Fruit fly (Drosophila melanogaster) whole organism, embryonic: ENCODE results near the gene Gorab.

Experiments
- B-H2 ChIP-seq: fragments of 200-800 bp; sonication (Bioruptor generic); optimal IDR thresholded peaks from 2 replicates; lab custom pipeline; 2018; ENCODE audit warnings: missing biosample characterization, mild to moderate bottlenecking, missing genetic modification characterization
- C15 ChIP-seq: fragments of 200-800 bp; sonication (Bioruptor generic); IDR thresholded peaks from 3 replicates; pipeline ENCODE4 v1.3.6; 2022; ENCODE audit warnings: missing biosample characterization, missing genetic modification characterization
- CG10147 ChIP-seq: fragments of 200-800 bp; sonication (Bioruptor generic); optimal IDR thresholded peaks from 2 replicates; lab custom pipeline; 2019; ENCODE audit warnings: missing biosample characterization, mild to moderate bottlenecking, missing genetic modification characterization, moderate library complexity
- CG10959 ChIP-seq: fragments of 200-800 bp; sonication (Bioruptor generic); IDR thresholded peaks from 2 replicates; pipeline ENCODE4 v1.3.6; 2022; ENCODE audit warnings: missing biosample characterization, missing genetic modification characterization
- CG11504 ChIP-seq: fragments of 200-800 bp; sonication (Bioruptor generic); optimal IDR thresholded peaks from 3 replicates; lab custom pipeline; 2019; ENCODE audit warnings: missing biosample characterization, mild to moderate bottlenecking, missing genetic modification characterization, moderate library complexity
- CG12155 ChIP-seq: fragments of 200-800 bp; sonication (Bioruptor generic); optimal IDR thresholded peaks from 3 replicates; lab custom pipeline; 2016; ENCODE audit warnings: missing biosample characterization, missing genetic modification characterization
- CG12219 ChIP-seq: fragments of 200-800 bp; sonication (Bioruptor generic); optimal IDR thresholded peaks from 3 replicates; lab custom pipeline; 2018; ENCODE audit warnings: missing biosample characterization, mild to moderate bottlenecking, missing genetic modification characterization
- CG12659 ChIP-seq: fragments of 200-800 bp; sonication (Bioruptor generic); optimal IDR thresholded peaks from 3 replicates; lab custom pipeline; 2017; ENCODE audit warnings: mild to moderate bottlenecking, missing biosample characterization, missing genetic modification reagents, missing genetic modification characterization
- CG15696 ChIP-seq: fragments of 200-800 bp; sonication (Bioruptor generic); optimal IDR thresholded peaks from 2 replicates; lab custom pipeline; 2019; ENCODE audit warnings: missing biosample characterization, mild to moderate bottlenecking, missing genetic modification characterization, moderate library complexity
- CG1603 ChIP-seq: fragments of 200-800 bp; sonication (Bioruptor generic); optimal IDR thresholded peaks from 2 replicates; lab custom pipeline; 2019; ENCODE audit warnings: missing biosample characterization, mild to moderate bottlenecking, missing genetic modification characterization, moderate library complexity
- CG17361 ChIP-seq: fragments of 200-800 bp; sonication (Bioruptor generic); IDR thresholded peaks from 3 replicates; pipeline ENCODE4 v1.3.6; 2022; ENCODE audit warnings: missing biosample characterization, missing genetic modification characterization
- CG18476 ChIP-seq: fragments of 200-800 bp; sonication (Bioruptor generic); optimal IDR thresholded peaks from 2 replicates; lab custom pipeline; 2016; ENCODE audit warnings: missing biosample characterization, mild to moderate bottlenecking, missing genetic modification characterization
- CG33213 ChIP-seq: fragments of 200-800 bp; sonication (Bioruptor generic); optimal IDR thresholded peaks from 3 replicates; lab custom pipeline; 2016; ENCODE audit warnings: missing biosample characterization, missing genetic modification characterization
- CG34224 ChIP-seq: fragments of 200-800 bp; sonication (Bioruptor generic); IDR thresholded peaks from 3 replicates; pipeline ENCODE4 v1.3.6; 2022; ENCODE audit warnings: missing biosample characterization, missing genetic modification characterization; ENCODE audit not compliant: partially characterized antibody
- CG4617 ChIP-seq: fragments of 200-800 bp; sonication (Bioruptor generic); optimal IDR thresholded peaks from 3 replicates; lab custom pipeline; 2016; ENCODE audit warnings: missing biosample characterization, missing genetic modification characterization, borderline replicate concordance
- CG4707 ChIP-seq: fragments of 200-800 bp; sonication (Bioruptor generic); optimal IDR thresholded peaks from 2 replicates; lab custom pipeline; 2018; ENCODE audit warnings: missing biosample characterization, mild to moderate bottlenecking, missing genetic modification characterization, moderate library complexity
- CG6654 ChIP-seq: fragments of 200-800 bp; sonication (Bioruptor generic); optimal IDR thresholded peaks from 2 replicates; lab custom pipeline; 2017; ENCODE audit warnings: missing biosample characterization, mild to moderate bottlenecking, missing genetic modification characterization
- CG6765 ChIP-seq: fragments of 200-800 bp; sonication (Bioruptor generic); optimal IDR thresholded peaks from 3 replicates; lab custom pipeline; 2017; ENCODE audit warnings: missing biosample characterization, mild to moderate bottlenecking, missing genetic modification characterization
- CG6854 ChIP-seq: fragments of 200-800 bp; sonication (Bioruptor generic); optimal IDR thresholded peaks from 3 replicates; lab custom pipeline; 2017; ENCODE audit warnings: missing biosample characterization, mild to moderate bottlenecking, missing genetic modification characterization
- CG9215 ChIP-seq: fragments of 200-800 bp; sonication (Bioruptor generic); IDR thresholded peaks from 2 replicates; pipeline ENCODE4 v1.3.6; 2022; ENCODE audit warnings: missing biosample characterization, missing genetic modification characterization
- CG9797 ChIP-seq: fragments of 200-800 bp; sonication (Bioruptor generic); optimal IDR thresholded peaks from 3 replicates; lab custom pipeline; 2018; ENCODE audit warnings: missing biosample characterization, mild to moderate bottlenecking, missing genetic modification characterization
- Camta ChIP-seq: fragments of 200-800 bp; sonication (Bioruptor generic); optimal IDR thresholded peaks from 2 replicates; lab custom pipeline; 2016; ENCODE audit warnings: missing biosample characterization, missing genetic modification characterization
- Chrac-16 ChIP-seq: fragments of 200-800 bp; sonication (Bioruptor generic); optimal IDR thresholded peaks from 3 replicates; lab custom pipeline; 2016; ENCODE audit warnings: missing biosample characterization, missing genetic modification characterization
- Dad ChIP-seq: fragments of 200-800 bp; sonication (Bioruptor generic); optimal IDR thresholded peaks from 3 replicates; lab custom pipeline; 2016; ENCODE audit warnings: missing biosample characterization, missing genetic modification characterization
- HLH4C ChIP-seq: fragments of 200-800 bp; sonication (Bioruptor generic); IDR thresholded peaks from 3 replicates; pipeline ENCODE4 v1.3.6; 2022; ENCODE audit warnings: missing biosample characterization, missing genetic modification characterization; ENCODE audit not compliant: partially characterized antibody
- Lim3 ChIP-seq: fragments of 200-800 bp; sonication (Bioruptor generic); IDR thresholded peaks from 2 replicates; pipeline ENCODE4 v1.3.6; 2022; ENCODE audit warnings: missing biosample characterization, missing genetic modification characterization
- Mrtf ChIP-seq: fragments of 200-800 bp; sonication (Bioruptor generic); IDR thresholded peaks from 3 replicates; pipeline ENCODE4 v1.3.6; 2022; ENCODE audit warnings: missing biosample characterization, missing genetic modification characterization
- NC2β ChIP-seq: fragments of 200-800 bp; sonication (Bioruptor generic); optimal IDR thresholded peaks from 2 replicates; lab custom pipeline; 2016; ENCODE audit warnings: missing biosample characterization, missing genetic modification characterization
- Nf-YA ChIP-seq: fragments of 200-800 bp; sonication (Bioruptor generic); IDR thresholded peaks from 2 replicates; pipeline ENCODE4 v1.3.6; 2022; ENCODE audit warnings: missing biosample characterization, missing genetic modification characterization
- Pdp1 ChIP-seq, 2 experiments: fragments of 200-800 bp; sonication (Bioruptor generic); optimal IDR thresholded peaks; 3 replicates each; lab custom pipeline; 2016; ENCODE audit warnings: missing biosample characterization in 2 of 2, missing genetic modification characterization in 2 of 2, mild to moderate bottlenecking in 1 of 2, moderate library complexity in 1 of 2
- TFAM ChIP-seq: fragments of 200-800 bp; sonication (Bioruptor generic); optimal IDR thresholded peaks from 2 replicates; lab custom pipeline; 2017; ENCODE audit warnings: missing biosample characterization, missing genetic modification characterization, inconsistent platforms
- ase ChIP-seq: fragments of 200-800 bp; sonication (Bioruptor generic); IDR thresholded peaks from 3 replicates; pipeline ENCODE4 v1.3.6; 2022; ENCODE audit warnings: missing biosample characterization, missing genetic modification characterization
- chm ChIP-seq: fragments of 200-800 bp; sonication (Bioruptor generic); IDR thresholded peaks from 2 replicates; pipeline ENCODE4 v1.3.6; 2022; ENCODE audit warnings: missing biosample characterization, missing genetic modification characterization
- croc ChIP-seq: fragments of 200-800 bp; sonication (Bioruptor generic); conservative IDR thresholded peaks from 3 replicates; pipeline ENCODE4 v1.3.6; 2022; ENCODE audit warnings: missing biosample characterization, missing genetic modification characterization
- ems ChIP-seq: fragments of 200-800 bp; sonication (Bioruptor generic); optimal IDR thresholded peaks from 3 replicates; lab custom pipeline; 2016; ENCODE audit warnings: missing biosample characterization, missing genetic modification characterization
- exex ChIP-seq: fragments of 200-800 bp; sonication (Bioruptor generic); optimal IDR thresholded peaks from 4 replicates; lab custom pipeline; 2018; ENCODE audit warnings: missing biosample characterization, mild to moderate bottlenecking, missing genetic modification characterization, moderate library complexity
- ftz-f1 ChIP-seq: fragments of 200-800 bp; sonication (Bioruptor generic); optimal IDR thresholded peaks from 2 replicates; lab custom pipeline; 2016; ENCODE audit warnings: missing biosample characterization, missing genetic modification characterization
- gfzf ChIP-seq: fragments of 200-800 bp; sonication (Bioruptor generic); optimal IDR thresholded peaks from 2 replicates; lab custom pipeline; 2016; ENCODE audit warnings: missing biosample characterization, mild to moderate bottlenecking, missing genetic modification characterization, moderate library complexity
- gro ChIP-seq: fragments of 200-800 bp; sonication (Bioruptor generic); optimal IDR thresholded peaks from 2 replicates; lab custom pipeline; 2016; ENCODE audit warnings: missing biosample characterization, missing genetic modification characterization
- insv ChIP-seq, 2 experiments: fragments of 200-800 bp; sonication (Bioruptor generic); optimal IDR thresholded peaks; 3 replicates each; lab custom pipeline; 2016 to 2018; ENCODE audit warnings: missing biosample characterization in 2 of 2, missing genetic modification characterization in 2 of 2
- kay ChIP-seq: fragments of 200-800 bp; sonication (Bioruptor generic); optimal IDR thresholded peaks from 2 replicates; lab custom pipeline; 2016; ENCODE audit warnings: missing biosample characterization, missing genetic modification characterization
- nom ChIP-seq: fragments of 200-800 bp; sonication (Bioruptor generic); optimal IDR thresholded peaks from 2 replicates; lab custom pipeline; 2017; ENCODE audit warnings: missing biosample characterization, missing genetic modification characterization, mild to moderate bottlenecking, moderate library complexity, missing genetic modification reagents
- onecut ChIP-seq: fragments of 200-800 bp; sonication (Bioruptor generic); IDR thresholded peaks from 2 replicates; pipeline ENCODE4 v1.3.6; 2022; ENCODE audit warnings: missing biosample characterization, missing genetic modification characterization
- otp ChIP-seq: fragments of 200-800 bp; sonication (Bioruptor generic); IDR thresholded peaks from 3 replicates; pipeline ENCODE4, ENCODE4 v1.3.6; 2022; ENCODE audit warnings: missing biosample characterization, missing genetic modification characterization
- tgo ChIP-seq: fragments of 200-800 bp; sonication (Bioruptor generic); IDR thresholded peaks from 3 replicates; pipeline ENCODE4 v1.3.6; 2022; ENCODE audit warnings: missing biosample characterization, missing genetic modification characterization
- trem ChIP-seq: fragments of 200-800 bp; optimal IDR thresholded peaks from 3 replicates; lab custom pipeline; 2019; ENCODE audit warnings: missing biosample characterization, mild to moderate bottlenecking, missing genetic modification characterization, moderate library complexity
- tx ChIP-seq: fragments of 200-800 bp; sonication (Bioruptor generic); optimal IDR thresholded peaks from 2 replicates; lab custom pipeline; 2016; ENCODE audit warnings: missing biosample characterization, missing genetic modification characterization
- vnd ChIP-seq: fragments of 200-800 bp; sonication (Bioruptor generic); IDR thresholded peaks from 3 replicates; pipeline ENCODE4 v1.3.6; 2022; ENCODE audit warnings: missing biosample characterization, missing genetic modification characterization; ENCODE audit not compliant: partially characterized antibody
- wdn ChIP-seq: fragments of 200-800 bp; sonication (Bioruptor generic); IDR thresholded peaks from 2 replicates; pipeline ENCODE4 v1.3.6; 2022; ENCODE audit warnings: missing biosample characterization, missing genetic modification characterization
- yki ChIP-seq: fragments of >200 bp; optimal IDR thresholded peaks from 3 replicates; lab custom pipeline; 2018
- zfh2 ChIP-seq: fragments of 200-800 bp; sonication (Bioruptor generic); optimal IDR thresholded peaks from 2 replicates; lab custom pipeline; 2016; ENCODE audit warnings: missing biosample characterization, missing genetic modification characterization

Gorab gene

DNA sequence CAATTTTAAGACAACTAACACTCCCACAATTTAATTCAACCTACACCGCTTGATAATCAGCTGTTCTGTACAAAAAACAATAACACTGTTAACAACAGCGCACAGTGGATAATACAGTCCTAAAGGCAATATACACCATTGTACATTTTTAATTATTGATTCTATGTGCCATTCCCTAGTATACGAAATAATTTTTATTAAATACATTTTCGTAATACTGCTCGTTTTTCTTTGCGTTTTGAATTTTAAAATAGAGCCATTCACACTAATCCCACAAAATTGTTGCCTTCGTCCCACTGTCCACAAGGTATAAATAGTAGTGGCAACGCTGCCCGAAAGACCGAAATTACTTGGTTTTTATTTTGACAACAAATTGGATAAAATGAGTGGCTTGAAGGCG lies 4.9 kb upstream of the Gorab start, which contains the start of the genes Coq4 and CG32176 (continued):
- TF ChIP-seq CG11504 (tag; lab: Kevin White, UChicago) (peak; percentile 96), CG15696 (tag; lab: Kevin White, UChicago) (peak; percentile 98), Camta (GFP tag; lab: Kevin White, UChicago) (peak; percentile 98), onecut (GFP tag; lab: Robert Waterston, UW) (peak; percentile 93), CG9215 (peak; percentile 97), nom (GFP tag; lab: Kevin White, UChicago) (peak; percentile 83), croc (GFP tag; lab: Robert Waterston, UW) (peak; percentile 95), Dad (GFP tag; lab: Kevin White, UChicago) (peak; percentile 97), yki (lab: Kevin White, UChicago) (no peak), zfh2 (GFP tag; lab: Kevin White, UChicago) (peak; percentile 99), tx (GFP tag; lab: Kevin White, UChicago) (peak; percentile 98), CG18476 (GFP tag; lab: Kevin White, UChicago) (peak; percentile 97), CG6765 (GFP tag; lab: Kevin White, UChicago) (peak; percentile 95), CG10959 (GFP tag; lab: Robert Waterston, UW) (peak; percentile 97), ems (peak; percentile 99), B-H2 (GFP tag; lab: Kevin White, UChicago) (peak; percentile 98), HLH4C (GFP tag; lab: Robert Waterston, UW) (peak; percentile 62), Chrac-16 (GFP tag; lab: Kevin White, UChicago) (peak; percentile 99), vnd (GFP tag; lab: Robert Waterston, UW) (peak; percentile 63; the same call in 2 of the 3 replicates), C15 (GFP tag; lab: Robert Waterston, UW) (peak; percentile 97), otp (GFP tag; lab: Robert Waterston, UW) (peak; percentile 98), TFAM (GFP tag; lab: Kevin White, UChicago) (peak; percentile 90), CG12155 (GFP tag; lab: Kevin White, UChicago) (peak; percentile 98), CG4707 (GFP tag; lab: Kevin White, UChicago) (peak; percentile 100), exex (peak; percentile 83), CG4617 (GFP tag; lab: Kevin White, UChicago) (peak; percentile 99), ftz-f1 (GFP tag; lab: Kevin White, UChicago) (peak; percentile 82), gfzf (GFP tag; lab: Kevin White, UChicago) (no peak), Lim3 (GFP tag; lab: Robert Waterston, UW) (peak; percentile 86), NC2β (GFP tag; lab: Kevin White, UChicago) (peak; percentile 98), wdn (GFP tag; lab: Robert Waterston, UW) (peak; percentile 98), kay (peak; percentile 96), trem (tag; lab: Kevin White, UChicago) (peak; percentile 94), tgo (GFP tag; lab: Robert Waterston, UW) (peak; percentile 98), CG9797 (GFP tag; lab: Kevin White, UChicago) (no peak), CG33213 (GFP tag; lab: Kevin White, UChicago) (peak; percentile 97), chm (GFP tag; lab: Robert Waterston, UW) (peak; percentile 98), CG1603 (tag; lab: Kevin White, UChicago) (peak; percentile 98), gro (GFP tag; lab: Kevin White, UChicago) (peak; percentile 98), CG10147 (GFP tag; lab: Kevin White, UChicago) (peak; percentile 94), Nf-YA (peak; percentile 92), Pdp1 (GFP tag; optimal IDR thresholded peaks at IDR 0.05; lab: Kevin White, UChicago) (peak; percentile 96 to 99), Mrtf (GFP tag; lab: Robert Waterston, UW) (peak; percentile 98), insv (GFP tag; optimal IDR thresholded peaks at IDR 0.05; lab: Kevin White, UChicago) (peak in 1 of 2 experiments; percentile 74), CG17361 (GFP tag; lab: Robert Waterston, UW) (peak; percentile 97), CG6654 (GFP tag; lab: Kevin White, UChicago) (peak; percentile 87), CG6854 (GFP tag; lab: Kevin White, UChicago) (peak; percentile 88), CG12219 (GFP tag; lab: Kevin White, UChicago) (peak; percentile 96), CG12659 (GFP tag; lab: Kevin White, UChicago) (peak; percentile 98), CG34224 (GFP tag; lab: Robert Waterston, UW) (peak; percentile 52; the same call in 2 of the 3 replicates), ase (peak; percentile 97)
